Fruit fly (Drosophila melanogaster) whole organism, wandering third instar larva: ENCODE data around the gene VhaM9.7-d.

Experiments
- Dfd ChIP-seq: fragments of >200 bp; optimal IDR thresholded peaks from 2 replicates; lab custom pipeline; 2017; ENCODE audit warnings: missing biosample characterization, missing genetic modification characterization
- HLH106 ChIP-seq: fragments of 200-800 bp; optimal IDR thresholded peaks from 3 replicates; lab custom pipeline; 2019; ENCODE audit warnings: missing biosample characterization, mild to moderate bottlenecking, missing genetic modification characterization, moderate library complexity
- Myc ChIP-seq: fragments of >200 bp; optimal IDR thresholded peaks from 2 replicates; lab custom pipeline; 2017
- N ChIP-seq: fragments of >200 bp; optimal IDR thresholded peaks from 2 replicates; lab custom pipeline; 2018; ENCODE audit warnings: missing biosample characterization, missing external identifiers, missing genetic modification characterization
- Rel ChIP-seq, 2 experiments: fragments of 200-800 bp; sonication (Bioruptor generic) in 1 of 2; optimal IDR thresholded peaks; 2 replicates in 1 of 2; 3 replicates in 1 of 2; lab custom pipeline; 2016 to 2019; ENCODE audit warnings: mild to moderate bottlenecking in 2 of 2, missing biosample characterization in 2 of 2, missing genetic modification characterization in 2 of 2, moderate library complexity in 1 of 2
- Sp1 ChIP-seq: fragments of 200-800 bp; sonication (Bioruptor generic); optimal IDR thresholded peaks from 3 replicates; lab custom pipeline; 2019; ENCODE audit warnings: missing biosample characterization, mild to moderate bottlenecking, missing genetic modification characterization, moderate library complexity
- dsf ChIP-seq: sonication (Bioruptor generic); optimal IDR thresholded peaks from 2 replicates; lab custom pipeline; 2016; ENCODE audit warnings: missing biosample characterization, missing genetic modification characterization, borderline replicate concordance
- ey ChIP-seq: fragments of 200-800 bp; sonication (Bioruptor generic); optimal IDR thresholded peaks from 2 replicates; lab custom pipeline; 2016; ENCODE audit warnings: missing biosample characterization, missing genetic modification characterization
- h ChIP-seq: fragments of 200-800 bp; sonication (Bioruptor generic); optimal IDR thresholded peaks from 3 replicates; lab custom pipeline; 2016; ENCODE audit warnings: missing biosample characterization, mild to moderate bottlenecking, missing genetic modification characterization
- pan ChIP-seq: fragments of >200 bp; optimal IDR thresholded peaks from 2 replicates; lab custom pipeline; 2017
- psq ChIP-seq: fragments of 200-800 bp; sonication (Bioruptor generic); optimal IDR thresholded peaks from 3 replicates; lab custom pipeline; 2017; ENCODE audit warnings: missing biosample characterization, mild to moderate bottlenecking, missing genetic modification characterization, moderate library complexity

- TF ChIP-seq Dfd (GFP tag; lab: Kevin White, UChicago) (no peak), dsf (GFP tag; lab: Kevin White, UChicago) (no peak), N (no peak), Sp1 (GFP tag; lab: Kevin White, UChicago) (no peak), Rel (GFP tag; optimal IDR thresholded peaks at IDR 0.05; lab: Kevin White, UChicago) (no peak), Rel (tag; optimal IDR thresholded peaks at IDR 0.05; lab: Kevin White, UChicago) (no peak), pan (no peak), ey (GFP tag; lab: Kevin White, UChicago) (no peak), Myc (lab: Kevin White, UChicago) (no peak), psq (GFP tag; lab: Kevin White, UChicago) (no peak), h (GFP tag; lab: Kevin White, UChicago) (no peak), HLH106 (tag; lab: Kevin White, UChicago) (no peak)
These were observed at the start of gene VhaM9.7-d for dm6 chr3R:16974904-16975303.
